Fruit fly (Drosophila melanogaster) whole organism, wandering third instar larva: ENCODE measurements around the gene Mabi.

Experiments used
- Abd-B ChIP-seq: fragments of >200 bp; optimal IDR thresholded peaks from 2 replicates; lab custom pipeline; 2017; ENCODE audit warnings: missing biosample characterization, missing genetic modification characterization
- CG32264 ChIP-seq: fragments of 200-800 bp; sonication (Bioruptor generic); optimal IDR thresholded peaks from 2 replicates; lab custom pipeline; 2016; ENCODE audit warnings: missing biosample characterization, missing genetic modification characterization
- CG9705 ChIP-seq: fragments of 200-800 bp; sonication (Bioruptor generic); optimal IDR thresholded peaks from 2 replicates; lab custom pipeline; 2018; ENCODE audit warnings: missing biosample characterization, mild to moderate bottlenecking, missing genetic modification characterization
- Dif ChIP-seq: fragments of 200-275, 200-300 bp; sonication (Bioruptor generic); optimal IDR thresholded peaks from 2 replicates; lab custom pipeline; 2018; ENCODE audit warnings: missing biosample characterization, missing genetic modification characterization; ENCODE audit not compliant: partially characterized antibody
- Hr78 ChIP-seq: fragments of >200 bp; optimal IDR thresholded peaks from 2 replicates; lab custom pipeline; 2017; ENCODE audit warnings: missing biosample characterization, missing genetic modification characterization
- Hr83 ChIP-seq: fragments of 200-300 bp; sonication (Bioruptor generic); optimal IDR thresholded peaks from 2 replicates; lab custom pipeline; 2016; ENCODE audit warnings: missing biosample characterization, mild to moderate bottlenecking, missing genetic modification characterization, moderate library complexity; ENCODE audit not compliant: poor library complexity, severe bottlenecking
- Myc ChIP-seq: fragments of >200 bp; optimal IDR thresholded peaks from 2 replicates; lab custom pipeline; 2017
- N ChIP-seq: fragments of >200 bp; optimal IDR thresholded peaks from 2 replicates; lab custom pipeline; 2018; ENCODE audit warnings: missing biosample characterization, missing external identifiers, missing genetic modification characterization
- OdsH ChIP-seq: fragments of 200-800 bp; sonication (Bioruptor generic); optimal IDR thresholded peaks from 2 replicates; lab custom pipeline; 2016; ENCODE audit warnings: missing biosample characterization, mild to moderate bottlenecking, missing genetic modification characterization
- foxo ChIP-seq, 2 experiments: fragments of 200-800 bp; sonication (Bioruptor generic); optimal IDR thresholded peaks; 2 replicates in 1 of 2; 3 replicates in 1 of 2; lab custom pipeline; 2016 to 2017; ENCODE audit warnings: missing biosample characterization in 2 of 2, missing genetic modification characterization in 2 of 2
- fru ChIP-seq: fragments of 200-800 bp; sonication (Bioruptor generic); optimal IDR thresholded peaks from 3 replicates; lab custom pipeline; 2016; ENCODE audit warnings: missing biosample characterization, mild to moderate bottlenecking, missing genetic modification characterization
- rgr ChIP-seq: fragments of 200-800 bp; sonication (Bioruptor generic); optimal IDR thresholded peaks from 3 replicates; lab custom pipeline; 2016; ENCODE audit warnings: missing biosample characterization, mild to moderate bottlenecking, missing genetic modification characterization

DNA sequence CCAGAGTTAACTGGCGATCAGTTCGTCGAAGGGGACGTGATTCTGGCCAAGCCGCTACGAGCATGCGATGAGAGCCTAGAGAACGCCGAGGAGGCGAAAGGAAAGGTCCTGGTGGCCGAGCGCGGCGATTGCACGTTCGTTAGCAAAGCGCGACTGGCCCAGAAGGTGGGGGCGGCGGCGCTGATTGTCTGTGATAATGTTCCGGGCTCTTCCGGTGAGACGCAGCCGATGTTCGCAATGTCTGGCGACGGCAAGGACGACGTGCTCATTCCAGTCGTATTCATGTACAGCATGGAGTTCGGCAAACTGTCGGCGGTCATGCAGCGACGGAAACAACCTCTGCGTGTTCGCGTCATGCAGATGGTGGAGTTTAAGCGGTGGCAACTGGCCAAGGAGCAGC is 38.6 kb downstream of the Mabi start:
- TF ChIP-seq Hr78 (GFP tag; lab: Kevin White, UChicago) (no peak), Myc (no peak), CG9705 (GFP tag; lab: Kevin White, UChicago) (no peak), fru (GFP tag; lab: Kevin White, UChicago) (no peak), Dif (GFP tag; lab: Kevin White, UChicago) (no peak), rgr (GFP tag; lab: Kevin White, UChicago) (no peak), CG32264 (GFP tag; lab: Kevin White, UChicago) (no peak), N (GFP tag; lab: Kevin White, UChicago) (no peak), OdsH (GFP tag; lab: Kevin White, UChicago) (no peak), Abd-B (no peak), foxo (GFP tag; optimal IDR thresholded peaks at IDR 0.05; lab: Kevin White, UChicago) (no peak), Hr83 (no peak)
